Fruit fly (Drosophila melanogaster) whole organism, adult: Measurements from ENCODE around the gene Sec15.
A peak's percentile ranks its signal among the peaks of the same experiment; 100 is the strongest.

Experiments
- CG11617 ChIP-seq: fragments of 200-800 bp; sonication (Bioruptor generic); optimal IDR thresholded peaks from 2 replicates; lab custom pipeline; 2017; ENCODE audit warnings: mild to moderate bottlenecking, missing biosample characterization, missing genetic modification reagents, missing genetic modification characterization
- CG12768 ChIP-seq: fragments of 200-800 bp; sonication (Bioruptor generic); optimal IDR thresholded peaks from 2 replicates; lab custom pipeline; 2017; ENCODE audit warnings: missing biosample characterization, missing genetic modification characterization, mild to moderate bottlenecking, moderate library complexity, missing genetic modification reagents
- CG14711 ChIP-seq: fragments of 200-800 bp; sonication (Bioruptor generic); optimal IDR thresholded peaks from 2 replicates; lab custom pipeline; 2018; ENCODE audit warnings: missing biosample characterization, mild to moderate bottlenecking, missing genetic modification characterization, moderate library complexity
- CG1620 ChIP-seq: fragments of 200-800 bp; sonication (Bioruptor generic); optimal IDR thresholded peaks from 2 replicates; lab custom pipeline; 2016; ENCODE audit warnings: missing biosample characterization, missing genetic modification characterization
- CG33017 ChIP-seq: fragments of 200-800 bp; sonication (Bioruptor generic); optimal IDR thresholded peaks from 2 replicates; lab custom pipeline; 2018; ENCODE audit warnings: missing biosample characterization, mild to moderate bottlenecking, missing genetic modification characterization, moderate library complexity
- CG5204 ChIP-seq: fragments of 200-800 bp; sonication (Bioruptor generic); optimal IDR thresholded peaks from 2 replicates; lab custom pipeline; 2016; ENCODE audit warnings: missing biosample characterization, missing genetic modification characterization
- CG7045 ChIP-seq: fragments of 200-800 bp; sonication (Bioruptor generic); optimal IDR thresholded peaks from 2 replicates; lab custom pipeline; 2017; ENCODE audit warnings: missing biosample characterization, mild to moderate bottlenecking, missing genetic modification characterization
- CG7101 ChIP-seq: fragments of 200-800 bp; sonication (Bioruptor generic); optimal IDR thresholded peaks from 2 replicates; lab custom pipeline; 2018; ENCODE audit warnings: missing biosample characterization, mild to moderate bottlenecking, missing genetic modification characterization, moderate library complexity
- Clk ChIP-seq: fragments of 200-800 bp; sonication (Bioruptor generic); optimal IDR thresholded peaks from 2 replicates; lab custom pipeline; 2017; ENCODE audit warnings: missing biosample characterization, missing genetic modification characterization
- Crg-1 ChIP-seq: fragments of 200-800 bp; sonication (Bioruptor generic); optimal IDR thresholded peaks from 2 replicates; lab custom pipeline; 2016; ENCODE audit warnings: missing biosample characterization, missing genetic modification characterization
- Hr96 ChIP-seq: fragments of 200-800 bp; sonication (Bioruptor generic); optimal IDR thresholded peaks from 2 replicates; lab custom pipeline; 2016; ENCODE audit warnings: missing biosample characterization, missing genetic modification characterization
- Mnt ChIP-seq: fragments of 200-800 bp; sonication (Bioruptor generic); optimal IDR thresholded peaks from 2 replicates; lab custom pipeline; 2016; ENCODE audit warnings: missing biosample characterization, mild to moderate bottlenecking, missing genetic modification characterization
- bab1 ChIP-seq: fragments of 200-800 bp; sonication (Bioruptor generic); optimal IDR thresholded peaks from 3 replicates; lab custom pipeline; 2019; ENCODE audit warnings: missing biosample characterization, mild to moderate bottlenecking, missing genetic modification characterization, moderate library complexity
- cic ChIP-seq: fragments of 200-800 bp; sonication (Bioruptor generic); optimal IDR thresholded peaks from 2 replicates; lab custom pipeline; 2017; ENCODE audit warnings: missing biosample characterization, mild to moderate bottlenecking, missing genetic modification characterization, moderate library complexity
- cnc ChIP-seq, 2 experiments: fragments of >200 bp; optimal IDR thresholded peaks; 2 replicates each; lab custom pipeline; 2017
- kay ChIP-seq: fragments of 200-800 bp; sonication (Bioruptor generic); peaks from one replicate; lab custom pipeline; 2016; ENCODE audit warnings: missing biosample characterization, missing genetic modification characterization, borderline replicate concordance
- ovo ChIP-seq: fragments of 200-800 bp; sonication (Bioruptor generic); optimal IDR thresholded peaks from 2 replicates; lab custom pipeline; 2016; ENCODE audit warnings: missing biosample characterization, missing genetic modification characterization
- pad ChIP-seq: fragments of 200-800 bp; sonication (Bioruptor generic); optimal IDR thresholded peaks from 3 replicates; lab custom pipeline; 2017; ENCODE audit warnings: missing biosample characterization, missing genetic modification characterization, mild to moderate bottlenecking, moderate library complexity, missing genetic modification reagents
- tj ChIP-seq: fragments of 200-800 bp; sonication (Bioruptor generic); optimal IDR thresholded peaks from 3 replicates; lab custom pipeline; 2017; ENCODE audit warnings: missing biosample characterization, mild to moderate bottlenecking, missing genetic modification characterization, moderate library complexity
- toe ChIP-seq: fragments of 200-800 bp; sonication (Bioruptor generic); optimal IDR thresholded peaks from 2 replicates; lab custom pipeline; 2016; ENCODE audit warnings: missing biosample characterization, missing genetic modification characterization

The Sec15 gene

DNA sequence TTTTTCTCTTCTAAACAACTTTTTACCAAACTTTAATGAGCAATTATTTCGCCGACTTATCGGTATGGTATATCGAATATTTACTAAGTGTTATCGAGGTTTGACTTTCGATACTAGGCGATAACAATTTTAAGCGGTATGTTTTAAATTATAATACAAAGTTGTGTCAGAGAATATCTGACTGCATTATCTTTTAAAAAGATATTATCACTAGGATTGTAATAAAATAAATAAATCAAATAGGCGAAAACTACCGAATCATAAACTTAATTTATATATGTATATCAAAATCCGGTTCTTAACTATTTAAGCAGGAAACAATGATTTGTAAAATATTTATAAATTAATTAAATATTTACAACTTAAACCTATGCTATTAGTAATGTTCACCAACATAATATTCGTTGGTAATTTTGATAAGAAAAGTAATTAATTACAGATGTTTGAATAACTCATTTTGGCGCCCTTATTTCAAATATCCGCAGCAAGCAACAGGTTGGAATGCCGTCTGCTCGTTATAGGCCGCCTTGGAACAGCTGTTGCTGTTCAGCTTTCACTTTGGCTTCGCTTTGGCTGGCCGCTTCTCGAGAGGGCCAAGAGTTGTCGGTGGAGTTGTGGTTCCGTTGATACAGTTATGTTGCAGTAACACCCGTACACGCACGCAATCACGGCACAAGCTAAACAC lies at the start of gene Sec15, which contains the start of gene rtet:
Sec15 (minus strand) TSS at position 66 of the 685 bp plus-strand sequence.
rtet (plus strand) TSS at position 540 of the 685 bp plus-strand sequence.
- peak; percentile 51 for TF ChIP-seq CG12768
- TF ChIP-seq Clk (GFP tag; lab: Kevin White, UChicago), result peak; percentile 36
- TF ChIP-seq ovo (GFP tag; lab: Kevin White, UChicago), result no peak
- peak; percentile 64 for TF ChIP-seq CG7045 (GFP tag; lab: Kevin White, UChicago)
- peak; percentile 81 for TF ChIP-seq CG11617 (GFP tag; lab: Kevin White, UChicago)
- TF ChIP-seq kay (GFP tag; lab: Kevin White, UChicago), result no peak
- TF ChIP-seq cic (GFP tag; lab: Kevin White, UChicago), result peak; percentile 29
- TF ChIP-seq CG1620 (GFP tag; lab: Kevin White, UChicago), result peak; percentile 61
- TF ChIP-seq cnc (optimal IDR thresholded peaks at IDR 0.05; lab: Kevin White, UChicago), result no peak
- no peak for TF ChIP-seq toe (GFP tag; lab: Kevin White, UChicago)
- TF ChIP-seq tj, result peak; percentile 54
- TF ChIP-seq CG7101 (tag; lab: Kevin White, UChicago), result peak; percentile 37
- peak; percentile 15 for TF ChIP-seq Mnt (GFP tag; lab: Kevin White, UChicago)
- no peak for TF ChIP-seq Hr96 (GFP tag; lab: Kevin White, UChicago)
- peak; percentile 40 for TF ChIP-seq CG14711
- TF ChIP-seq pad, result peak; percentile 48
- peak; percentile 95 for TF ChIP-seq bab1 (GFP tag; lab: Kevin White, UChicago)
- no peak for TF ChIP-seq Crg-1 (GFP tag; lab: Kevin White, UChicago)
- no peak for TF ChIP-seq CG5204 (GFP tag; lab: Kevin White, UChicago)
- peak; percentile 21 for TF ChIP-seq CG33017 (tag; lab: Kevin White, UChicago)

DNA sequence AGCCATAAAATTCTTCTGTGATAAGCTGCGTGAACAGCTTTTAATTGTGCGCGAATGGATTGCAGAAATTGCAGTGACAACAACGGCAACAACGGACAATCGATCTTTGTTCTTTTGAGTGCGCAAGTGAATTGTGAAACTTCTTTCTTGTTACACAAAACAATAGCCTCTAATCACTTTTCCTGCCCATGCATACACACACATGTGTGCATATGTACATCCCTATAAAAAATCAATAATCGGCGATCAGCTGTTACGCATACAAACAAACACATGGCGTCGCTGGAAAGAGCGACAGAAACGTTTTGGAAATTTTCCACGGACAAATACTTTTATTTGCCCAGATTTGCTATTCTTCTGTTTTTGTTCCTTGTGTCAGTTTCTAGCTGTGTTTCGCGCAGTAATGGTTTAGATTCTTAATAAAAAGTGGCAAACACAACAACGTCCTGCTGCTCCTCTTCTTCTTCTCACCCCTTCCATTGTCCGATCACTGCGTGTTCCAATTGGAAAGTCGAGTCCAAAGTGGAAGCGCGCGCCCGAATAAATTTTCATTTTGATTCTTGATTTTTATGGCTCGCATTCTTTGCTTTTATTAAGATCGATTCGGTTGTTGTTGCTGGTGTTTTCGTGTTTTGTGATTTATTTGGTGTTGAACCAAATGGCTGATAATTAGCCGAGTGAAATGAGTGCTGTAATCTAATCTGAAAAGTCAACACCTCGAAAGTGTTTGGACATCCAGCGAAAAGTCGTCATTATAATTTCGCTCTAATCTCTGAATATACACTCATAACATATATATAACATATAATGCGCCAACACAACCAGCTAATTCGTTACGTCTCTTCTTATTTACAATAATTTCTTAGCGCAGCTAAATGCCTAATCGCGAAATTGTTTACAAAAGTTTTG lies 49.1 kb upstream of the Sec15 start:
- TF ChIP-seq CG1620 (GFP tag; lab: Kevin White, UChicago) (no peak), Hr96 (GFP tag; lab: Kevin White, UChicago) (no peak), ovo (GFP tag; lab: Kevin White, UChicago) (peak; percentile 29), bab1 (GFP tag; lab: Kevin White, UChicago) (peak; percentile 33), Mnt (GFP tag; lab: Kevin White, UChicago) (peak; percentile 45), cic (GFP tag; lab: Kevin White, UChicago) (peak; percentile 94), CG7045 (GFP tag; lab: Kevin White, UChicago) (peak; percentile 69), CG14711 (peak; percentile 0), CG7101 (tag; lab: Kevin White, UChicago) (peak; percentile 60), kay (GFP tag; lab: Kevin White, UChicago) (peak; percentile 71), toe (GFP tag; lab: Kevin White, UChicago) (peak; percentile 60), CG11617 (GFP tag; lab: Kevin White, UChicago) (peak; percentile 28), tj (peak; percentile 19), CG12768 (peak; percentile 33), CG33017 (tag; lab: Kevin White, UChicago) (peak; percentile 71), CG5204 (GFP tag; lab: Kevin White, UChicago) (no peak), pad (peak; percentile 26), cnc (optimal IDR thresholded peaks at IDR 0.05; lab: Kevin White, UChicago) (no peak), Clk (GFP tag; lab: Kevin White, UChicago) (peak; percentile 50), Crg-1 (GFP tag; lab: Kevin White, UChicago) (peak; percentile 2)

- no peak for TF ChIP-seq CG7045 (GFP tag; lab: Kevin White, UChicago)
- TF ChIP-seq Crg-1 (GFP tag; lab: Kevin White, UChicago), result no peak
- TF ChIP-seq CG11617 (GFP tag; lab: Kevin White, UChicago), result no peak
- TF ChIP-seq CG33017 (tag; lab: Kevin White, UChicago), result no peak
- no peak for TF ChIP-seq cnc (optimal IDR thresholded peaks at IDR 0.05; lab: Kevin White, UChicago)
- TF ChIP-seq tj, result peak; percentile 13
- no peak for TF ChIP-seq ovo (GFP tag; lab: Kevin White, UChicago)
- peak; percentile 29 for TF ChIP-seq bab1 (GFP tag; lab: Kevin White, UChicago)
- no peak for TF ChIP-seq Clk (GFP tag; lab: Kevin White, UChicago)
- peak; percentile 13 for TF ChIP-seq CG14711
- peak; percentile 8 for TF ChIP-seq toe (GFP tag; lab: Kevin White, UChicago)
- TF ChIP-seq pad, result no peak
- peak; percentile 27 for TF ChIP-seq CG5204 (GFP tag; lab: Kevin White, UChicago)
- no peak for TF ChIP-seq Hr96 (GFP tag; lab: Kevin White, UChicago)
- TF ChIP-seq CG12768, result no peak
- no peak for TF ChIP-seq cic (GFP tag; lab: Kevin White, UChicago)
- TF ChIP-seq CG7101 (tag; lab: Kevin White, UChicago), result peak; percentile 12
- no peak for TF ChIP-seq kay (GFP tag; lab: Kevin White, UChicago)
- peak; percentile 9 for TF ChIP-seq CG1620 (GFP tag; lab: Kevin White, UChicago)
- no peak for TF ChIP-seq Mnt (GFP tag; lab: Kevin White, UChicago)
Measured at dm6 chr3R:21155931-21156488, 48.2 kb upstream of the Sec15 start.

dm6 chr3R:21154130-21154529 lies 46.4 kb upstream of the Sec15 start:
- TF ChIP-seq Mnt (GFP tag; lab: Kevin White, UChicago) (no peak), cnc (optimal IDR thresholded peaks at IDR 0.05; lab: Kevin White, UChicago) (no peak), ovo (GFP tag; lab: Kevin White, UChicago) (no peak), CG12768 (no peak), toe (GFP tag; lab: Kevin White, UChicago) (no peak)
